Worm (Caenorhabditis elegans): ENCODE data around the gene cpar-1.

DNA sequence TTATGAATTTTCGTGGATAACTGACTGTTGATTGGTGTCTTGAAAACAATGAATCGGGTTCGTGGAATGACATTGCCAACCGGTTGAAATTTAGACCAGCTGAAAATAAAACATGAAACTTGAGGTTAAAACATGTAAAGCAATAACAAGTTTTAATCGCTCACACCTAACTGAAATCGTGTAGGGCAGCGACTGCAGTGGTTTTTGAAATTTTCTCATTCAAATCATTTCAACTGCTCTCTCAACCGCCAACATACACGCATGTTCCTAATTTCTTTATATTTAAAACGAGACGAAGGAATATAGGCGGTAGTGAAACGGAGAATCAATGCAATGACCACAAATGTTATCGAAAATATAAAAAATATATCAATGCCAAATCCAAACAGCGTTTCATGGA lies 9.0 kb downstream of the cpar-1 start:
- TF ChIP-seq mec-3 (tag; optimal IDR thresholded peaks at IDR 0.05; ENCODE audit: borderline replicate concordance) (no peak), sox-4 (tag; optimal IDR thresholded peaks at IDR 0.05) (no peak), che-1 (tag; optimal IDR thresholded peaks at IDR 0.05) (no peak), fkh-10 (GFP tag; optimal IDR thresholded peaks at IDR 0.05) (no peak), rnt-1 (tag; optimal IDR thresholded peaks at IDR 0.05) (no peak), elt-2 (tag; optimal IDR thresholded peaks at IDR 0.05) (no peak), ceh-9 (tag; optimal IDR thresholded peaks at IDR 0.05) (no peak), ceh-34 (tag; optimal IDR thresholded peaks at IDR 0.05) (no peak), lin-11 (tag; optimal IDR thresholded peaks at IDR 0.05) (no peak), F13H6.1 (tag; optimal IDR thresholded peaks at IDR 0.05) (no peak), ceh-2 (tag; optimal IDR thresholded peaks at IDR 0.05) (no peak), ama-1 (optimal IDR thresholded peaks at IDR 0.05) (no peak), npax-4 (tag; optimal IDR thresholded peaks at IDR 0.05) (no peak)

Data from whole organism, late embryonic.